Worm (Caenorhabditis elegans): ENCODE data around the gene T21C9.13.

- TF ChIP-seq lin-15B (tag; optimal IDR thresholded peaks at IDR 0.05): no peak
- TF ChIP-seq ztf-11 (tag; optimal IDR thresholded peaks at IDR 0.05): no peak
- TF ChIP-seq fos-1 (tag; optimal IDR thresholded peaks at IDR 0.05): no peak
- TF ChIP-seq ama-1 (optimal IDR thresholded peaks at IDR 0.05): no peak
- TF ChIP-seq isw-1 (GFP tag; IDR thresholded peaks at IDR 0.05): no peak
- no peak for TF ChIP-seq nhr-28 (tag; optimal IDR thresholded peaks at IDR 0.05)
- peak in 1 of 2 experiments; percentile 9 for TF ChIP-seq lin-35 (GFP tag; optimal IDR thresholded peaks at IDR 0.05)
- TF ChIP-seq dpl-1 (GFP tag; optimal IDR thresholded peaks at IDR 0.05): no peak
- no peak for TF ChIP-seq irx-1 (tag; optimal IDR thresholded peaks at IDR 0.05)
- no peak for TF ChIP-seq egl-27 (tag; optimal IDR thresholded peaks at IDR 0.05)
Measured at ce11 chrV:10580638-10581037, 16.4 kb upstream of the T21C9.13 start.
